Worm (Caenorhabditis elegans) whole organism, L3 larva: ENCODE data around the gene T28A11.17.

Experiments used
- aly-2 ChIP-seq: fragments of 150-350 bp; optimal IDR thresholded peaks from 2 replicates; lab custom pipeline; 2014; ENCODE audit warnings: missing biosample characterization, missing genetic modification characterization
- elt-2 ChIP-seq: sonication (generic microtip); optimal IDR thresholded peaks from 2 replicates; lab custom pipeline; 2016; ENCODE audit warnings: missing genetic modification reagents, mild to moderate bottlenecking, missing genetic modification characterization, missing compliant biosample characterization
- fkh-10 ChIP-seq: sonication (generic microtip); optimal IDR thresholded peaks from 2 replicates; lab custom pipeline; 2017; ENCODE audit warnings: missing biosample characterization, missing genetic modification reagents, missing genetic modification characterization
- fkh-2 ChIP-seq: fragments of 150-350 bp; optimal IDR thresholded peaks from 2 replicates; lab custom pipeline; 2014; ENCODE audit warnings: missing biosample characterization, missing genetic modification reagents, missing genetic modification characterization
- nfya-1 ChIP-seq: sonication (generic microtip); optimal IDR thresholded peaks from 2 replicates; lab custom pipeline; 2017; ENCODE audit warnings: missing genetic modification characterization, mild to moderate bottlenecking, missing compliant biosample characterization, antibody characterized with exemption, moderate library complexity; ENCODE audit not compliant: insufficient read depth
- nhr-12 ChIP-seq: fragments of 150-350 bp; optimal IDR thresholded peaks from 2 replicates; lab custom pipeline; 2014; ENCODE audit warnings: missing biosample characterization, missing genetic modification characterization
- nhr-76 ChIP-seq: fragments of 150-350 bp; sonication (generic microtip); optimal IDR thresholded peaks from 5 replicates; lab custom pipeline; 2014; ENCODE audit warnings: missing biosample characterization, missing genetic modification characterization
- skn-1 ChIP-seq: fragments of 150-350 bp; optimal IDR thresholded peaks from 2 replicates; lab custom pipeline; 2014; ENCODE audit warnings: missing biosample characterization, missing genetic modification characterization
- tbx-2 ChIP-seq: sonication (generic microtip); optimal IDR thresholded peaks from 2 replicates; lab custom pipeline; 2016; ENCODE audit warnings: mild to moderate bottlenecking, missing genetic modification characterization, missing compliant biosample characterization
- unc-39 ChIP-seq: sonication (generic microtip); optimal IDR thresholded peaks from 4 replicates; lab custom pipeline; 2017; ENCODE audit warnings: missing biosample characterization, missing genetic modification characterization

DNA sequence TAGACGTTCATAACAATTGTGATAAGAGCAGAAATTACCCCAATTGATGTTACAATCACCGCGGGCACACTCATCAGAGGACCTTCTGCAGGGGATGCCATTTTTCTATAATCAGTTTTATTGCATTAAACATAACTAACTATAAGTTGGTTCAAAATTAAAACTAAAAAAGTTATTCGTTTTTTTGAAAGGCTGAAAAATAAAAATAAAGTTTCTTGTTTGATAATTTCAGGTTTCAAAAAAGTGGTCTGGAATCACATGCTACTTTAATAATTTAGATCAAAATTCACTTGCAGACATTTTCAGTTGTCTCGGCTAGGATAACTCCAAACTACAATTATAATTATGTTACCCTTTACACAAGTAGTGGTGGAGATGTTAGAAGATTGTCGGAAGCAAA lies 35.8 kb upstream of the T28A11.17 start, which contains the start of gene srbc-1:
- no peak for TF ChIP-seq fkh-2 (tag; lab: Kevin White, UChicago)
- TF ChIP-seq unc-39 (tag; lab: Kevin White, UChicago), result no peak
- no peak for TF ChIP-seq elt-2 (tag; lab: Kevin White, UChicago)
- no peak for TF ChIP-seq skn-1 (tag; lab: Kevin White, UChicago)
- TF ChIP-seq nfya-1 (tag; lab: Kevin White, UChicago), result no peak
- no peak for TF ChIP-seq fkh-10
- no peak for TF ChIP-seq nhr-12 (tag; lab: Kevin White, UChicago)
- TF ChIP-seq aly-2 (tag; lab: Kevin White, UChicago), result no peak
- no peak for TF ChIP-seq nhr-76 (tag; lab: Kevin White, UChicago)
- no peak for TF ChIP-seq tbx-2
